Worm (Caenorhabditis elegans) whole organism, L1 larva: Measurements from ENCODE around the gene W04G3.13.

Experiments used
- C04F5.9 ChIP-seq: sonication (generic microtip); optimal IDR thresholded peaks from 2 replicates; lab custom pipeline; 2016; ENCODE audit warnings: missing genetic modification characterization, missing compliant biosample characterization
- Y116A8C.19 ChIP-seq: sonication (generic microtip); optimal IDR thresholded peaks from 2 replicates; lab custom pipeline; 2016; ENCODE audit warnings: missing compliant biosample characterization, missing genetic modification characterization, borderline replicate concordance
- aha-1 ChIP-seq: fragments of 150-350 bp; optimal IDR thresholded peaks from 2 replicates; lab custom pipeline; 2014; ENCODE audit warnings: missing biosample characterization, missing genetic modification characterization
- ceh-63 ChIP-seq: fragments of 200-800 bp; sonication (Bioruptor generic); optimal IDR thresholded peaks from 2 replicates; lab custom pipeline; 2018; ENCODE audit warnings: mild to moderate bottlenecking, missing genetic modification characterization, missing compliant biosample characterization
- ceh-82 ChIP-seq, 3 experiments: fragments of 150-350 bp in 1 of 3; sonication (generic microtip) in 2 of 3; optimal IDR thresholded peaks; 2 replicates each; lab custom pipeline; 2014 to 2017; ENCODE audit warnings: missing biosample characterization in 3 of 3, missing genetic modification characterization in 3 of 3
- ceh-90 ChIP-seq: sonication (generic microtip); optimal IDR thresholded peaks from 2 replicates; lab custom pipeline; 2016; ENCODE audit warnings: missing genetic modification characterization, missing compliant biosample characterization
- dsc-1 ChIP-seq: sonication (generic microtip); optimal IDR thresholded peaks from 2 replicates; lab custom pipeline; 2016; ENCODE audit warnings: mild to moderate bottlenecking, missing genetic modification characterization, missing compliant biosample characterization
- elt-2 ChIP-seq: sonication (generic microtip); optimal IDR thresholded peaks from 2 replicates; lab custom pipeline; 2016; ENCODE audit warnings: missing genetic modification characterization, mild to moderate bottlenecking, inconsistent platforms, missing compliant biosample characterization, missing genetic modification reagents
- fkh-4 ChIP-seq: sonication (generic microtip); optimal IDR thresholded peaks from 2 replicates; lab custom pipeline; 2016; ENCODE audit warnings: missing compliant biosample characterization, missing genetic modification characterization, borderline replicate concordance
- hpl-2 ChIP-seq: fragments of 150-350 bp; optimal IDR thresholded peaks from 2 replicates; lab custom pipeline; 2014; ENCODE audit warnings: missing biosample characterization, missing genetic modification reagents, missing genetic modification characterization
- irx-1 ChIP-seq: sonication (generic microtip); optimal IDR thresholded peaks from 2 replicates; lab custom pipeline; 2016; ENCODE audit warnings: missing genetic modification characterization, missing compliant biosample characterization
- lin-35 ChIP-seq, 2 experiments: fragments of 150-350 bp; optimal IDR thresholded peaks; 2 replicates each; lab custom pipeline; 2014; ENCODE audit warnings: missing biosample characterization in 2 of 2, missing genetic modification characterization in 2 of 2, missing genetic modification reagents in 2 of 2
- lir-3 ChIP-seq: sonication (generic microtip); optimal IDR thresholded peaks from 2 replicates; lab custom pipeline; 2016; ENCODE audit warnings: mild to moderate bottlenecking, missing genetic modification characterization, moderate library complexity, missing compliant biosample characterization; ENCODE audit not compliant: poor library complexity
- lsy-2 ChIP-seq, 2 experiments: fragments of 150-350 bp; optimal IDR thresholded peaks; 2 replicates each; lab custom pipeline; 2014; ENCODE audit warnings: missing biosample characterization in 2 of 2, missing genetic modification characterization in 2 of 2
- mab-9 ChIP-seq: fragments of 200-800 bp; sonication (Bioruptor generic); IDR thresholded peaks from 2 replicates; pipeline ENCODE4 v1.3.6; 2022; ENCODE audit warnings: missing genetic modification reagents, missing genetic modification characterization, missing compliant biosample characterization
- mef-2 ChIP-seq: fragments of 150-350 bp; optimal IDR thresholded peaks from 2 replicates; lab custom pipeline; 2014; ENCODE audit warnings: missing biosample characterization, missing genetic modification characterization
- nhr-20 ChIP-seq: sonication (generic microtip); optimal IDR thresholded peaks from 2 replicates; lab custom pipeline; 2016; ENCODE audit warnings: mild to moderate bottlenecking, missing genetic modification characterization, missing compliant biosample characterization
- nhr-237 ChIP-seq: fragments of 150-350 bp; optimal IDR thresholded peaks from 2 replicates; lab custom pipeline; 2014; ENCODE audit warnings: missing biosample characterization, missing genetic modification characterization
- nhr-71 ChIP-seq: sonication (generic microtip); optimal IDR thresholded peaks from 2 replicates; lab custom pipeline; 2016; ENCODE audit warnings: mild to moderate bottlenecking, missing genetic modification characterization, moderate library complexity, missing compliant biosample characterization
- nhr-77 ChIP-seq: fragments of 150-350 bp; optimal IDR thresholded peaks from 2 replicates; lab custom pipeline; 2014; ENCODE audit warnings: missing biosample characterization, missing genetic modification characterization
- rnt-1 ChIP-seq: sonication (generic microtip); optimal IDR thresholded peaks from 2 replicates; lab custom pipeline; 2016; ENCODE audit warnings: mild to moderate bottlenecking, missing genetic modification characterization, moderate library complexity, missing compliant biosample characterization
- skn-1 ChIP-seq: fragments of 150-350 bp; optimal IDR thresholded peaks from 2 replicates; lab custom pipeline; 2014; ENCODE audit warnings: missing biosample characterization, missing genetic modification characterization
- snpc-4 ChIP-seq: fragments of 150-350 bp; optimal IDR thresholded peaks from 2 replicates; lab custom pipeline; 2014; ENCODE audit warnings: missing biosample characterization, missing genetic modification characterization
- snu-23 ChIP-seq: sonication (generic microtip); optimal IDR thresholded peaks from 2 replicates; lab custom pipeline; 2016; ENCODE audit warnings: missing genetic modification characterization, missing compliant biosample characterization
- sox-4 ChIP-seq: sonication (generic microtip); optimal IDR thresholded peaks from 2 replicates; lab custom pipeline; 2016; ENCODE audit warnings: missing genetic modification characterization, missing compliant biosample characterization
- sup-37 ChIP-seq: fragments of 200-800 bp; sonication (Bioruptor generic); optimal IDR thresholded peaks from 2 replicates; lab custom pipeline; 2018; ENCODE audit warnings: mild to moderate bottlenecking, missing genetic modification characterization, missing compliant biosample characterization
- swsn-7 ChIP-seq: sonication (generic microtip); optimal IDR thresholded peaks from 2 replicates; lab custom pipeline; 2016; ENCODE audit warnings: missing genetic modification characterization, missing compliant biosample characterization
- tlp-1 ChIP-seq: fragments of 150-350 bp; optimal IDR thresholded peaks from 2 replicates; lab custom pipeline; 2014; ENCODE audit warnings: missing biosample characterization, missing genetic modification characterization
- unc-130 ChIP-seq: fragments of 150-350 bp; optimal IDR thresholded peaks from 2 replicates; lab custom pipeline; 2017; ENCODE audit warnings: missing biosample characterization, missing genetic modification characterization, inconsistent platforms
- unc-30 ChIP-seq: sonication (generic microtip); optimal IDR thresholded peaks from 2 replicates; lab custom pipeline; 2017; ENCODE audit warnings: missing biosample characterization, missing genetic modification characterization
- xbp-1 ChIP-seq: sonication (generic microtip); optimal IDR thresholded peaks from 2 replicates; lab custom pipeline; 2016; ENCODE audit warnings: missing genetic modification characterization, missing compliant biosample characterization
- zag-1 ChIP-seq: fragments of 150-350 bp; optimal IDR thresholded peaks from 2 replicates; lab custom pipeline; 2014; ENCODE audit warnings: missing biosample characterization, missing genetic modification characterization
- ztf-11 ChIP-seq, 2 experiments: sonication (generic microtip); optimal IDR thresholded peaks; 2 replicates each; lab custom pipeline; 2016 to 2017; ENCODE audit warnings: missing genetic modification characterization in 2 of 2, missing biosample characterization in 1 of 2, missing compliant biosample characterization in 1 of 2
- ztf-4 ChIP-seq: fragments of 150-350 bp; optimal IDR thresholded peaks from 2 replicates; lab custom pipeline; 2014; ENCODE audit warnings: missing biosample characterization, missing genetic modification characterization

The W04G3.13 gene

ce11 chrX:11093985-11094593, 14.5 kb upstream of the W04G3.13 start (continued):
- TF ChIP-seq ztf-4 (tag; lab: Kevin White, UChicago) (peak; percentile 100), sox-4 (tag; lab: Kevin White, UChicago) (peak; percentile 99), skn-1 (tag; lab: Kevin White, UChicago) (peak; percentile 99)

DNA sequence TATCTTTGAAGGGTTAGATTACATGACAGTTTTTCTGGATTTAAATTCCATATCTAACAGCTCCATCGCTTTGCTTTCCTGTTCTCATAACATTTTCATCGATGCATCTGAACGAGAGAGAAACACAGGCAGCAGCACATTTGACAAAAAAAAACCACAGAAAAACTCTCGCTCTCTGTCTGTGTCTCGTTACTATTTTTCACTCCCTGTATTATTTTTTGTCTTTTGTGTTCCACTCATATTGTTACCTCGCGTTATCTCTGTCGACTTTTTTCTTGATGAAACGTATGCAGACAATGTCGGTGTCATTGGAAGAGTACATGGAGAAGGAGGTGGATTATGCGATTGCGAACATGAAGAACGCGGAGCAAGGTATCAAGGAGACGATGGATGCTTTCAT, 9.4 kb upstream of the W04G3.13 start, which contains the start of gene W04G3.11:
TSS of gene W04G3.11 (plus strand) at position 244 of the 400 bp plus-strand sequence.
- no peak for TF ChIP-seq unc-30
- no peak for TF ChIP-seq aha-1
- no peak for TF ChIP-seq mab-9
- TF ChIP-seq mef-2 (tag; lab: Kevin White, UChicago), result no peak
- no peak for TF ChIP-seq sup-37
- TF ChIP-seq lir-3, result no peak
- no peak for TF ChIP-seq unc-130 (tag; lab: Kevin White, UChicago)

DNA sequence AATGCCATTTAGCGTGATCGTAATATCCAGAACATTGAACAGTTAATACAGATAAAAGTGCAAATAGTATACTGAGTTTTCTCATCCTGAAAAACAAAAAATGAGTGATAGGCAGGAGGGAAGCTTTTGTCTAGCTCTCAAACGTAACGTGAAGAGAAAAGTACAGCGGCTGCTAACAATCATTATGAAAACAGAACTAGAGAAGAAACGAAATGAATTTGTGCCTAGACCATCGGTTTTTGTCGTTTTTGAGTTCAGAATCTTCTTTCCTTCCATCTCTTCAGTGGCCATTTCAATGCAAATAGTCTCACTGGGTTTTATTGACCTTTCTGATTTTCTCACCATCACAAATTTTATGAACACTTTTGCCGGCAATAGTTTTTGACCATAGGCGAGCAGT, 5.6 kb upstream of the W04G3.13 start, which contains the start of gene W04G3.7:
TSS of gene W04G3.7 (minus strand) at position 101 of the 400 bp plus-strand sequence.
- TF ChIP-seq irx-1 (tag; lab: Kevin White, UChicago) (no peak), nhr-237 (tag; lab: Kevin White, UChicago) (no peak), rnt-1 (tag; lab: Kevin White, UChicago) (no peak), fkh-4 (tag; lab: Kevin White, UChicago) (no peak), ceh-90 (tag; lab: Kevin White, UChicago) (no peak), snpc-4 (tag; lab: Kevin White, UChicago) (no peak), dsc-1 (tag; lab: Kevin White, UChicago) (no peak), ceh-63 (GFP tag; lab: Kevin White, UChicago) (no peak)

DNA sequence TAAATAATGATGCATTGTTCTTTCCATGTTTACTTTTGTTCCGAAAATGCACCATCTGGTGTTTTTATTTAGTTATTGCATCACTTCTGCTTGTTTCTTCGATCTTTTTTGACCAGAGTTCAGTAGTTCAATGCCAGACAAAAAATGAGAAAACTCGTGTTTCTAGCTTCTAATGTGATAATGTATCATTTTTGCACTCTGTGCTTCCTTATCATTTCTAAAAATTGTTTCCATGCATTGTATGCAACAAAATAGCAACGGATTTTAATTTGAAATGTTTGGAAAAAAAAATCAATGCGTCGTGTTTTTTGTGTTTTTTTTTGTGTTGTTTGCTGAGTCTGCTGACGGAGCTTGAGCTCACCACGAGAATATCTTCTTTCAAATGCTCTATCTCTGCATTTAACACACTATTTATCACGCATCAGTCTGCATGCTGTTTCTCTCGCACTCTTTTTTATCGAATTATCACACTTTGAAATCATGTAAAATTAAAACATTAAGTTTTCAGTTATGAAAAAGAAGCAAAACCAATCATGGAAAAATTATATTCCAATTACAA, 682 bp upstream of the W04G3.13 start, which contains the start of gene sulp-7:
TSS of gene sulp-7 (plus strand) at position 509 of the 559 bp plus-strand sequence.
- TF ChIP-seq unc-130 (tag; lab: Kevin White, UChicago), result no peak
- no peak for TF ChIP-seq C04F5.9 (tag; lab: Kevin White, UChicago)
- TF ChIP-seq ztf-11 (tag; optimal IDR thresholded peaks at IDR 0.05; lab: Kevin White, UChicago), result no peak
- TF ChIP-seq rnt-1 (tag; lab: Kevin White, UChicago), result peak; percentile 22
- TF ChIP-seq tlp-1, result no peak
- TF ChIP-seq sox-4 (tag; lab: Kevin White, UChicago), result no peak
- no peak for TF ChIP-seq lsy-2 (tag; optimal IDR thresholded peaks at IDR 0.05; lab: Kevin White, UChicago)
- TF ChIP-seq lin-35 (GFP tag; optimal IDR thresholded peaks at IDR 0.05; lab: Kevin White, UChicago), result no peak
- no peak for TF ChIP-seq swsn-7 (tag; lab: Kevin White, UChicago)
- TF ChIP-seq nhr-20 (tag; lab: Kevin White, UChicago), result peak; percentile 2
- no peak for TF ChIP-seq Y116A8C.19 (tag; lab: Kevin White, UChicago)
- TF ChIP-seq ceh-82 (tag; optimal IDR thresholded peaks at IDR 0.05; lab: Kevin White, UChicago), result no peak
- no peak for TF ChIP-seq snu-23 (GFP tag; lab: Kevin White, UChicago)
- no peak for TF ChIP-seq ceh-90 (tag; lab: Kevin White, UChicago)
- TF ChIP-seq elt-2, result peak; percentile 55
- TF ChIP-seq zag-1 (tag; lab: Kevin White, UChicago), result no peak
- TF ChIP-seq snpc-4 (tag; lab: Kevin White, UChicago), result no peak
- no peak for TF ChIP-seq nhr-77 (tag; lab: Kevin White, UChicago)
- no peak for TF ChIP-seq xbp-1
- no peak for TF ChIP-seq hpl-2 (GFP tag; lab: Kevin White, UChicago)
- peak; percentile 35 for TF ChIP-seq nhr-71 (tag; lab: Kevin White, UChicago)
- TF ChIP-seq, all 84 proteins: peak for 4
